Worm (Caenorhabditis elegans) whole organism, L3 larva: ENCODE results near the gene pitr-1.
"Not testable (repeated sequence)": the region's sequence is repeated elsewhere in the genome, so short reads cannot be mapped to it uniquely, and the experiment has no call there.

Experiments used
- aly-2 ChIP-seq: fragments of 150-350 bp; optimal IDR thresholded peaks from 2 replicates; lab custom pipeline; 2014; ENCODE audit warnings: missing biosample characterization, missing genetic modification characterization
- ama-1 ChIP-seq: fragments of 150-350 bp; optimal IDR thresholded peaks from 2 replicates; lab custom pipeline; 2018
- ceh-28 ChIP-seq: fragments of 150-350 bp; optimal IDR thresholded peaks from 2 replicates; lab custom pipeline; 2014; ENCODE audit warnings: missing biosample characterization, missing genetic modification reagents, missing genetic modification characterization
- ceh-82 ChIP-seq: fragments of 150-350 bp; optimal IDR thresholded peaks from 2 replicates; lab custom pipeline; 2014; ENCODE audit warnings: missing biosample characterization, missing genetic modification characterization
- ceh-9 ChIP-seq: sonication (generic microtip); optimal IDR thresholded peaks from 2 replicates; lab custom pipeline; 2018; ENCODE audit warnings: missing biosample characterization, missing genetic modification characterization
- daf-12 ChIP-seq: fragments of 150-350 bp; optimal IDR thresholded peaks from 2 replicates; lab custom pipeline; 2014; ENCODE audit warnings: missing biosample characterization, missing genetic modification reagents, missing genetic modification characterization
- egl-27 ChIP-seq: sonication (generic microtip); optimal IDR thresholded peaks from 4 replicates; lab custom pipeline; 2017; ENCODE audit warnings: missing biosample characterization, missing genetic modification reagents, missing genetic modification characterization
- elt-1 ChIP-seq: fragments of 150-350 bp; optimal IDR thresholded peaks from 2 replicates; lab custom pipeline; 2014; ENCODE audit warnings: missing biosample characterization, missing genetic modification characterization
- elt-2 ChIP-seq: sonication (generic microtip); optimal IDR thresholded peaks from 2 replicates; lab custom pipeline; 2016; ENCODE audit warnings: missing genetic modification reagents, mild to moderate bottlenecking, missing genetic modification characterization, missing compliant biosample characterization
- elt-3 ChIP-seq, 3 experiments: fragments of 150-350 bp in 1 of 3; sonication (generic microtip) in 2 of 3; optimal IDR thresholded peaks; 2 replicates in 2 of 3; 4 replicates in 1 of 3; lab custom pipeline; 2014 to 2017; ENCODE audit warnings: missing biosample characterization in 3 of 3, missing genetic modification characterization in 3 of 3
- eor-1 ChIP-seq, 2 experiments: fragments of 150-350 bp; optimal IDR thresholded peaks; 2 replicates each; lab custom pipeline; 2014 to 2018; ENCODE audit warnings: missing biosample characterization in 2 of 2, missing genetic modification characterization in 2 of 2
- fkh-10 ChIP-seq: sonication (generic microtip); optimal IDR thresholded peaks from 2 replicates; lab custom pipeline; 2017; ENCODE audit warnings: missing biosample characterization, missing genetic modification reagents, missing genetic modification characterization
- fos-1 ChIP-seq: fragments of 150-350 bp; optimal IDR thresholded peaks from 2 replicates; lab custom pipeline; 2014; ENCODE audit warnings: missing biosample characterization, missing genetic modification characterization
- hmg-11 ChIP-seq: sonication (generic microtip); optimal IDR thresholded peaks from 2 replicates; lab custom pipeline; 2016; ENCODE audit warnings: missing genetic modification characterization, missing compliant biosample characterization
- jun-1 ChIP-seq: fragments of 150-350 bp; optimal IDR thresholded peaks from 2 replicates; lab custom pipeline; 2014; ENCODE audit warnings: missing biosample characterization, missing genetic modification reagents, missing genetic modification characterization
- lin-15B ChIP-seq: fragments of 150-350 bp; optimal IDR thresholded peaks from 2 replicates; lab custom pipeline; 2014; ENCODE audit warnings: missing biosample characterization, missing genetic modification characterization
- lsy-12 ChIP-seq: sonication (generic microtip); optimal IDR thresholded peaks from 2 replicates; lab custom pipeline; 2016; ENCODE audit warnings: mild to moderate bottlenecking, missing genetic modification characterization, missing compliant biosample characterization
- mdl-1 ChIP-seq: fragments of 150-350 bp; optimal IDR thresholded peaks from 2 replicates; lab custom pipeline; 2014; ENCODE audit warnings: missing biosample characterization, missing genetic modification characterization
- mml-1 ChIP-seq: fragments of 150-350 bp; sonication (generic microtip); optimal IDR thresholded peaks from 3 replicates; lab custom pipeline; 2014; ENCODE audit warnings: missing biosample characterization, missing genetic modification characterization
- nhr-11 ChIP-seq: fragments of 150-350 bp; optimal IDR thresholded peaks from 2 replicates; lab custom pipeline; 2014; ENCODE audit warnings: missing biosample characterization, missing genetic modification characterization
- nhr-12 ChIP-seq: fragments of 150-350 bp; optimal IDR thresholded peaks from 2 replicates; lab custom pipeline; 2014; ENCODE audit warnings: missing biosample characterization, missing genetic modification characterization
- nhr-23 ChIP-seq: fragments of 150-350 bp; optimal IDR thresholded peaks from 2 replicates; lab custom pipeline; 2014; ENCODE audit warnings: missing biosample characterization, missing genetic modification reagents, missing genetic modification characterization
- nhr-25 ChIP-seq: sonication (generic microtip); optimal IDR thresholded peaks from 2 replicates; lab custom pipeline; 2017; ENCODE audit warnings: missing biosample characterization, missing genetic modification characterization
- nhr-28 ChIP-seq: fragments of 150-350 bp; optimal IDR thresholded peaks from 2 replicates; lab custom pipeline; 2014; ENCODE audit warnings: missing biosample characterization, missing genetic modification characterization
- nhr-67 ChIP-seq: fragments of 150-350 bp; optimal IDR thresholded peaks from 2 replicates; lab custom pipeline; 2014; ENCODE audit warnings: missing biosample characterization, missing genetic modification characterization
- nhr-76 ChIP-seq: fragments of 150-350 bp; sonication (generic microtip); optimal IDR thresholded peaks from 5 replicates; lab custom pipeline; 2014; ENCODE audit warnings: missing biosample characterization, missing genetic modification characterization
- nhr-77 ChIP-seq: fragments of 150-350 bp; optimal IDR thresholded peaks from 2 replicates; lab custom pipeline; 2014; ENCODE audit warnings: missing biosample characterization, missing genetic modification characterization
- pha-4 ChIP-seq: fragments of 150-350 bp; optimal IDR thresholded peaks from 2 replicates; lab custom pipeline; 2014; ENCODE audit warnings: missing biosample characterization, missing genetic modification reagents, missing genetic modification characterization
- pqm-1 ChIP-seq: fragments of 150-350 bp; optimal IDR thresholded peaks from 2 replicates; lab custom pipeline; 2017; ENCODE audit warnings: missing biosample characterization, missing genetic modification characterization, inconsistent platforms
- sea-2 ChIP-seq: fragments of 150-350 bp; sonication (generic microtip); optimal IDR thresholded peaks from 4 replicates; lab custom pipeline; 2014; ENCODE audit warnings: missing biosample characterization, missing genetic modification reagents, missing genetic modification characterization
- skn-1 ChIP-seq: fragments of 150-350 bp; optimal IDR thresholded peaks from 2 replicates; lab custom pipeline; 2014; ENCODE audit warnings: missing biosample characterization, missing genetic modification characterization
- tbx-2 ChIP-seq: sonication (generic microtip); optimal IDR thresholded peaks from 2 replicates; lab custom pipeline; 2016; ENCODE audit warnings: mild to moderate bottlenecking, missing genetic modification characterization, missing compliant biosample characterization
- unc-39 ChIP-seq: sonication (generic microtip); optimal IDR thresholded peaks from 4 replicates; lab custom pipeline; 2017; ENCODE audit warnings: missing biosample characterization, missing genetic modification characterization
- unc-62 ChIP-seq: fragments of 150-350 bp; sonication (generic microtip); optimal IDR thresholded peaks from 4 replicates; lab custom pipeline; 2014; ENCODE audit warnings: missing biosample characterization, missing genetic modification reagents, missing genetic modification characterization
- ztf-11 ChIP-seq: fragments of 150-350 bp; optimal IDR thresholded peaks from 2 replicates; lab custom pipeline; 2014; ENCODE audit warnings: missing biosample characterization, missing genetic modification characterization
- ztf-4 ChIP-seq: fragments of 150-350 bp; optimal IDR thresholded peaks from 2 replicates; lab custom pipeline; 2014; ENCODE audit warnings: missing biosample characterization, missing genetic modification characterization

pitr-1 gene

ce11 chrIV:7393700-7394099 is at the start of gene pitr-1:
pitr-1 (plus strand) TSS chrIV:7394085.
- TF ChIP-seq pha-4 (tag; lab: Kevin White, UChicago) (peak; percentile 30), lsy-12 (tag; lab: Kevin White, UChicago) (no peak), jun-1 (tag; lab: Kevin White, UChicago) (peak; percentile 70), pqm-1 (peak; percentile 83), nhr-11 (tag; lab: Kevin White, UChicago) (no peak), elt-2 (tag; lab: Kevin White, UChicago) (peak; percentile 87)

DNA sequence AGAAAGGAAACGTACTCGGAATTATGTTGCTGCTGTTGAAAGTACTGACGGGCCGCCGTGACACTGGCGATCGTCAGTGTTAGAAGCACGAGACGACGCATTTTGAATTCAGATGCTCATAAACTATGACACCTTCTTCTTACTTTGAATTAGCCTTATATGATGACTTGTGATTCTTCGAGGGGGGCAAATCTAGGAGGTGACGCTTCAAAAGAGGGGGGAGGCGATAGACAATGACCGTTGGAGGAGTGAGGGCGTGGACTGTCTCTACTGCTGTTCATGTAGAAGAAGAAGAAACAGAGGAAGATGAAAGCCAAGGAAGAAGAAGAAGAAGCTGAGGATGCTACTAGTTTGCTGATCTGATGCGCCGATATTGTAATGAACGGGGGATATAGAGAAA is 47.1 kb upstream of the pitr-1 start, which contains the start of gene daf-42:
daf-42 (minus strand) TSS at position 101 of the 400 bp plus-strand sequence.
- TF ChIP-seq elt-2 (tag; lab: Kevin White, UChicago) (no peak), hmg-11 (tag; lab: Kevin White, UChicago) (no peak), nhr-11 (tag; lab: Kevin White, UChicago) (no peak), ztf-4 (no peak), eor-1 (tag; optimal IDR thresholded peaks at IDR 0.05; lab: Kevin White, UChicago) (no peak), fkh-10 (GFP tag; lab: Kevin White, UChicago) (no peak), ceh-82 (no peak), nhr-76 (tag; lab: Kevin White, UChicago) (no peak), fos-1 (no peak), ceh-28 (no peak), lin-15B (tag; lab: Kevin White, UChicago) (no peak), nhr-23 (tag; lab: Kevin White, UChicago) (no peak), mml-1 (tag; lab: Kevin White, UChicago) (no peak), nhr-67 (tag; lab: Kevin White, UChicago) (no peak), elt-1 (tag; lab: Kevin White, UChicago) (no peak), nhr-12 (no peak), ztf-11 (no peak), aly-2 (tag; lab: Kevin White, UChicago) (no peak), unc-62 (GFP tag; lab: Kevin White, UChicago) (no peak), nhr-77 (tag; lab: Kevin White, UChicago) (no peak)
- TF ChIP-seq, all 47 proteins: peak for 0

- not testable (repeated sequence) for TF ChIP-seq nhr-11 (tag; lab: Kevin White, UChicago); mdl-1; egl-27
These were observed 28.9 kb upstream of the pitr-1 start, which contains the start of gene Y40C5A.4 for ce11 chrIV:7365011-7365410. Y40C5A.4 (minus strand) TSS chrIV:7365111.

DNA sequence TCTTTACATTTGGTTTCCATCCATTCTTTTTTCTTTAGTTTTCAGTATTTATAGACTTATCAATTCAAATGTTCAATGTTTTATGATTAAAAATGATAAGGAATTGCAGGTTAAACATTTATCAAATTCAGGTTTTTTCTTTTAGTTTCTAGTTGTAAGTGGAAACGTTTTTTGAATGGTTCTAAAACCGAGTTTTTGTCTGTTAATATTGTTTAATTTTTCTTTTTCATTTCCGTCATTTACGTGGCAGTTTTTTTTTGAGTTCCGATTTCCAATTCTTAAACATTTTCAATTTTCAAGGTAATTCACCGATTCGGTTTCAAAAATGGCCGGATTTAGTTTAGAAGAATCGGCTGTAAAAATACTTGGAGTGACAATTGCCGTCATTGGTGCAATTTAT is 19.0 kb upstream of the pitr-1 start, which contains the start of gene T12B3.3:
T12B3.3 (plus strand) TSS at position 301 of the 400 bp plus-strand sequence.
- not testable (repeated sequence) for TF ChIP-seq tbx-2, lsy-12, lin-15B (tag; lab: Kevin White, UChicago)

DNA sequence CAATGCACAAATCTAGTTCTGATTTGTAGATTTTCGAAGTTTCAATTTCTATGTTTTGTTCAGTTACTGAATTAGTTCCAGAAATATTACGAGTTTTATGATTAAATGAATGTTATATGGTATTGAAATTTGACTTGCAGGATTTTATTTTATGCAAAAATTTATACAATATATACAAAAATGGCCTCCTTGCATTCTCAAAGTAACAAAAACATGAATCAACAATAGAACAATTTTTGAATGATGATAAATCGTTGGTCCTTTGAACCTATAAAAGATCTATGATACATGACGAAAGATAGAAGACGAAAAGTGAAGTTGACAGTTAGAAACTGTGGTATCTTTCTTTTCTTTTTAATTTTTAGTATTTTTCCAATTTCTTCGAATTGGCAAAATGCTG is 17.4 kb upstream of the pitr-1 start, which contains the start of gene T12B3.2:
T12B3.2 (plus strand) TSS at position 301 of the 400 bp plus-strand sequence.
- TF ChIP-seq eor-1 (tag; optimal IDR thresholded peaks at IDR 0.05; lab: Kevin White, UChicago) (no peak), elt-2 (tag; lab: Kevin White, UChicago) (peak; percentile 1)

DNA sequence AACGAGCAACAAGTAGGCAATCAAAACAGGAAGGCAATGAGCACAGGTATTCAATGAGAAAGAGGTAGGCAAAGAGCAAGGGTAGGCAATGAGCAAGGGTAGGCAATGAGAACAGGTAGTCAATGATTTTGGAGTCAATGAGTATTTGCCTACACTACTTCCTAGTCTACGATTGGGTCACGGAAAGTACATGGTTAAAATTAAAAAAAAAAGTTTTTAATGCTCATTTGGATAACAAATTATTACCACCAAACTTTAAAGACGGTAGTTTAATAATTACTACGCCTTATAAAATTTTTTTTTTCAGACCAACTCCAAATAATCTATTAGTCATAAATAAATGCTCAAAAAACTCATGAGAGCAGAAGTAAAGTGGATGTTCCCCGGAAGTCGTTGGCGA is 12.1 kb upstream of the pitr-1 start, which contains the start of gene ptp-8:
ptp-8 (plus strand) TSS at position 301 of the 400 bp plus-strand sequence.
- no peak for TF ChIP-seq lin-15B (tag; lab: Kevin White, UChicago)
- no peak for TF ChIP-seq daf-12
- no peak for TF ChIP-seq egl-27
- no peak for TF ChIP-seq unc-39 (tag; lab: Kevin White, UChicago)
- TF ChIP-seq sea-2 (GFP tag; lab: Kevin White, UChicago) = no peak
- TF ChIP-seq mdl-1 = no peak
- no peak for TF ChIP-seq nhr-23 (tag; lab: Kevin White, UChicago)
- TF ChIP-seq ama-1 (lab: Kevin White, UChicago) = no peak
- no peak for TF ChIP-seq mml-1 (tag; lab: Kevin White, UChicago)
- TF ChIP-seq skn-1 (tag; lab: Kevin White, UChicago) = no peak
- no peak for TF ChIP-seq nhr-25 (tag; lab: Kevin White, UChicago)
- no peak for TF ChIP-seq ceh-82
- no peak for TF ChIP-seq elt-1 (tag; lab: Kevin White, UChicago)
- no peak for TF ChIP-seq elt-3 (tag; optimal IDR thresholded peaks at IDR 0.05; lab: Kevin White, UChicago)
- TF ChIP-seq nhr-28 (tag; lab: Kevin White, UChicago) = no peak
- no peak for TF ChIP-seq ceh-9 (tag; lab: Kevin White, UChicago)
